Worm (Caenorhabditis elegans) whole organism, early embryonic: ENCODE data around the gene F56B3.2.

Experiments
- B0310.2 ChIP-seq: sonication (generic microtip); optimal IDR thresholded peaks from 2 replicates; lab custom pipeline; 2016; ENCODE audit warnings: mild to moderate bottlenecking, missing genetic modification characterization, missing compliant biosample characterization
- F13C5.2 ChIP-seq: sonication (generic microtip); optimal IDR thresholded peaks from 2 replicates; lab custom pipeline; 2017; ENCODE audit warnings: mild to moderate bottlenecking, missing genetic modification characterization, inconsistent platforms, missing compliant biosample characterization
- ama-1 ChIP-seq: fragments of 150-350 bp; optimal IDR thresholded peaks from 2 replicates; lab custom pipeline; 2014
- ceh-13 ChIP-seq: fragments of 200-800 bp; sonication (Bioruptor generic); optimal IDR thresholded peaks from 2 replicates; lab custom pipeline; 2018; ENCODE audit warnings: mild to moderate bottlenecking, missing genetic modification characterization, missing compliant biosample characterization
- ceh-36 ChIP-seq: sonication (generic microtip); optimal IDR thresholded peaks from 2 replicates; lab custom pipeline; 2016; ENCODE audit warnings: missing genetic modification characterization, inconsistent platforms, missing compliant biosample characterization
- flt-1 ChIP-seq: fragments of 200-800 bp; sonication (Bioruptor generic); IDR thresholded peaks from 2 replicates; pipeline ENCODE4 v1.3.6; 2022; ENCODE audit warnings: missing genetic modification characterization, missing compliant biosample characterization
- hmbx-1 ChIP-seq: sonication (generic microtip); optimal IDR thresholded peaks from 2 replicates; lab custom pipeline; 2016; ENCODE audit warnings: mild to moderate bottlenecking, missing genetic modification characterization, missing compliant biosample characterization
- hmg-4 ChIP-seq: fragments of 200-800 bp; sonication (Bioruptor generic); optimal IDR thresholded peaks from 2 replicates; lab custom pipeline; 2018; ENCODE audit warnings: mild to moderate bottlenecking, missing genetic modification characterization, missing compliant biosample characterization
- hnd-1 ChIP-seq: sonication (generic microtip); optimal IDR thresholded peaks from 2 replicates; lab custom pipeline; 2016; ENCODE audit warnings: missing genetic modification characterization, missing compliant biosample characterization
- sea-1 ChIP-seq: fragments of 200-800 bp; sonication (Bioruptor generic); conservative IDR thresholded peaks from 2 replicates; pipeline ENCODE4 v1.3.6; 2022; ENCODE audit warnings: missing genetic modification characterization, missing compliant biosample characterization
- tra-4 ChIP-seq: sonication (generic microtip); optimal IDR thresholded peaks from 2 replicates; lab custom pipeline; 2017; ENCODE audit warnings: missing genetic modification characterization, missing compliant biosample characterization

- no peak for TF ChIP-seq ama-1 (lab: Kevin White, UChicago)
- TF ChIP-seq B0310.2 (tag; lab: Kevin White, UChicago), result no peak
- no peak for TF ChIP-seq ceh-13 (GFP tag; lab: Kevin White, UChicago)
- no peak for TF ChIP-seq hmbx-1 (tag; lab: Kevin White, UChicago)
- no peak for TF ChIP-seq hnd-1 (tag; lab: Kevin White, UChicago)
- no peak for TF ChIP-seq F13C5.2
- no peak for TF ChIP-seq flt-1 (GFP tag; lab: Robert Waterston, UW)
- no peak for TF ChIP-seq sea-1
- TF ChIP-seq ceh-36, result no peak
- no peak for TF ChIP-seq tra-4 (tag; lab: Kevin White, UChicago)
- TF ChIP-seq hmg-4, result no peak
Observed at ce11 chrIV:763377-764063, 4.9 kb downstream of the F56B3.2 start, which contains the start of gene col-103.
